Worm (Caenorhabditis elegans): ENCODE results near the gene F10E7.5.

DNA sequence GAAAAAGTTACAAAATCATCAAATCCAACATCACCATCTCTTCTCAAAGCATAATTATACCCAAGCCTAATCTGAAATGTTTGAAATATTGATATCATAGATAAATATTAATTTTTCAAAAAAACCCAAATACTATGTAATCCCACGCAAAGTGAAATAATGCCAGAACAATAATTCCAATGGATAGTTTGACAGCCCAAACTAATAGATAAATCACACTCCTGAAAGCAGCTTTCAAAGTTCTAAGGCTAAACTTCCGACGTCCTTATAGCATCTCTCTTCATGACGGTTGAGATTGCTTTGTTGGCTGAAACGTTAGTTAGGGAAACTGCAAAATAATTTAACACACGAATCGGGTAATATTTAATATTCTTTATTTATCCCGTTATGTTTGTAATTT is 12.5 kb upstream of the F10E7.5 start:
- TF ChIP-seq ama-1 (optimal IDR thresholded peaks at IDR 0.05) (no peak), ets-7 (tag; optimal IDR thresholded peaks at IDR 0.05) (no peak), aly-1 (tag; optimal IDR thresholded peaks at IDR 0.05) (no peak), F13C5.2 (tag; optimal IDR thresholded peaks at IDR 0.05) (no peak), pes-1 (GFP tag; IDR thresholded peaks at IDR 0.05) (no peak), tra-4 (tag; optimal IDR thresholded peaks at IDR 0.05) (no peak), flt-1 (GFP tag; IDR thresholded peaks at IDR 0.05) (no peak), sea-1 (GFP tag; conservative IDR thresholded peaks at IDR 0.05) (no peak)

Measured in whole organism, early embryonic.